Fruit fly (Drosophila melanogaster) whole organism, prepupa: ENCODE data around the gene Frmd5.
A peak's percentile ranks its signal among the peaks of the same experiment; 100 is the strongest.

Experiments used
- CG10631 ChIP-seq: fragments of 200-800 bp; sonication (Bioruptor generic); optimal IDR thresholded peaks from 2 replicates; lab custom pipeline; 2016; ENCODE audit warnings: missing biosample characterization, missing genetic modification characterization
- CG10669 ChIP-seq: fragments of 200-800 bp; sonication (Bioruptor generic); optimal IDR thresholded peaks from 3 replicates; lab custom pipeline; 2018; ENCODE audit warnings: missing biosample characterization, mild to moderate bottlenecking, missing genetic modification characterization, moderate library complexity
- CG15336 ChIP-seq: fragments of 200-800 bp; sonication (Bioruptor generic); IDR thresholded peaks from 2 replicates; pipeline ENCODE4 v1.3.6; 2022; ENCODE audit warnings: missing biosample characterization, missing genetic modification characterization
- CG16779 ChIP-seq: fragments of 200-800 bp; sonication (Bioruptor generic); optimal IDR thresholded peaks from 3 replicates; lab custom pipeline; 2017; ENCODE audit warnings: missing biosample characterization, mild to moderate bottlenecking, missing genetic modification characterization
- CG3032 ChIP-seq: fragments of 200-800 bp; optimal IDR thresholded peaks from 2 replicates; lab custom pipeline; 2019; ENCODE audit warnings: missing biosample characterization, mild to moderate bottlenecking, missing genetic modification characterization, moderate library complexity
- CG3919 ChIP-seq: fragments of 200-800 bp; sonication (Bioruptor generic); optimal IDR thresholded peaks from 3 replicates; lab custom pipeline; 2016; ENCODE audit warnings: missing biosample characterization, missing genetic modification characterization
- CG6276 ChIP-seq: fragments of 200-800 bp; sonication (Bioruptor generic); optimal IDR thresholded peaks from 2 replicates; lab custom pipeline; 2017; ENCODE audit warnings: missing biosample characterization, mild to moderate bottlenecking, missing genetic modification characterization
- CG6792 ChIP-seq: fragments of 200-800 bp; sonication (Bioruptor generic); optimal IDR thresholded peaks from 3 replicates; lab custom pipeline; 2016; ENCODE audit warnings: missing biosample characterization, missing genetic modification characterization
- CG8119 ChIP-seq: fragments of 200-800 bp; sonication (Bioruptor generic); IDR thresholded peaks from 3 replicates; pipeline ENCODE4 v1.3.6; 2022; ENCODE audit warnings: missing biosample characterization, missing genetic modification characterization
- CG8319 ChIP-seq: fragments of 200-800 bp; sonication (Bioruptor generic); optimal IDR thresholded peaks from 3 replicates; lab custom pipeline; 2016; ENCODE audit warnings: missing biosample characterization, missing genetic modification characterization
- CG8632 ChIP-seq: fragments of 200-800 bp; sonication (Bioruptor generic); optimal IDR thresholded peaks from 3 replicates; lab custom pipeline; 2016; ENCODE audit warnings: missing biosample characterization, missing genetic modification characterization
- CG9139 ChIP-seq: fragments of 200-800 bp; sonication (Bioruptor generic); optimal IDR thresholded peaks from 3 replicates; lab custom pipeline; 2017; ENCODE audit warnings: missing biosample characterization, mild to moderate bottlenecking, missing genetic modification characterization
- Ets21C ChIP-seq: fragments of 200-800 bp; sonication (Bioruptor generic); optimal IDR thresholded peaks from 3 replicates; lab custom pipeline; 2016; ENCODE audit warnings: missing biosample characterization, missing genetic modification characterization
- Ets96B ChIP-seq: fragments of 200-800 bp; optimal IDR thresholded peaks from 2 replicates; lab custom pipeline; 2019; ENCODE audit warnings: missing biosample characterization, mild to moderate bottlenecking, missing genetic modification characterization, moderate library complexity
- Gug ChIP-seq: fragments of 200-800 bp; sonication (Bioruptor generic); IDR thresholded peaks from 2 replicates; pipeline ENCODE4 v1.3.6; 2022; ENCODE audit warnings: missing biosample characterization, missing genetic modification characterization
- Lpt ChIP-seq: fragments of 200-800 bp; sonication (Bioruptor generic); optimal IDR thresholded peaks from 3 replicates; lab custom pipeline; 2016; ENCODE audit warnings: missing biosample characterization, missing genetic modification characterization
- Met ChIP-seq: fragments of 200-800 bp; sonication (Bioruptor generic); optimal IDR thresholded peaks from 3 replicates; lab custom pipeline; 2016; ENCODE audit warnings: missing biosample characterization, missing genetic modification characterization
- Smox ChIP-seq: fragments of 200-800 bp; sonication (Bioruptor generic); optimal IDR thresholded peaks from 3 replicates; lab custom pipeline; 2016; ENCODE audit warnings: missing biosample characterization, missing genetic modification characterization
- Sox14 ChIP-seq: fragments of 200-800 bp; sonication (Bioruptor generic); optimal IDR thresholded peaks from 3 replicates; lab custom pipeline; 2016; ENCODE audit warnings: missing biosample characterization, missing genetic modification characterization
- cyc ChIP-seq: fragments of 200-800 bp; sonication (Bioruptor generic); optimal IDR thresholded peaks from 3 replicates; lab custom pipeline; 2016; ENCODE audit warnings: missing biosample characterization, missing genetic modification characterization
- dac ChIP-seq: fragments of 200-800 bp; sonication (Bioruptor generic); optimal IDR thresholded peaks from 2 replicates; lab custom pipeline; 2017; ENCODE audit warnings: missing biosample characterization, mild to moderate bottlenecking, missing genetic modification characterization
- eg ChIP-seq: fragments of 200-800 bp; sonication (Bioruptor generic); IDR thresholded peaks from 3 replicates; pipeline ENCODE4 v1.3.6; 2022; ENCODE audit warnings: missing biosample characterization, missing genetic modification characterization
- esn ChIP-seq: fragments of 200-800 bp; sonication (Bioruptor generic); optimal IDR thresholded peaks from 2 replicates; lab custom pipeline; 2016; ENCODE audit warnings: missing biosample characterization, mild to moderate bottlenecking, missing genetic modification characterization, moderate library complexity
- fkh ChIP-seq: fragments of 200-800 bp; sonication (Bioruptor generic); optimal IDR thresholded peaks from 3 replicates; lab custom pipeline; 2017; ENCODE audit warnings: missing biosample characterization, mild to moderate bottlenecking, missing genetic modification characterization, moderate library complexity
- lz ChIP-seq: fragments of 200-800 bp; sonication (Bioruptor generic); optimal IDR thresholded peaks from 3 replicates; lab custom pipeline; 2016; ENCODE audit warnings: missing biosample characterization, missing genetic modification characterization
- net ChIP-seq: fragments of 200-800 bp; sonication (Bioruptor generic); optimal IDR thresholded peaks from 3 replicates; lab custom pipeline; 2016; ENCODE audit warnings: missing biosample characterization, missing genetic modification characterization
- pdm3 ChIP-seq: fragments of 200-800 bp; sonication (Bioruptor generic); optimal IDR thresholded peaks from 3 replicates; lab custom pipeline; 2016; ENCODE audit warnings: missing biosample characterization, missing genetic modification characterization
- salr ChIP-seq, 2 experiments: fragments of 200-800 bp; sonication (Bioruptor generic); optimal IDR thresholded peaks; 3 replicates each; lab custom pipeline; 2016 to 2018; ENCODE audit warnings: missing biosample characterization in 2 of 2, missing genetic modification characterization in 2 of 2, mild to moderate bottlenecking in 1 of 2
- svp ChIP-seq: fragments of 200-800 bp; sonication (Bioruptor generic); peaks from one replicate; lab custom pipeline; 2016; ENCODE audit warnings: missing biosample characterization, missing genetic modification characterization
- topi ChIP-seq: fragments of 200-800 bp; sonication (Bioruptor generic); optimal IDR thresholded peaks from 3 replicates; lab custom pipeline; 2016; ENCODE audit warnings: missing biosample characterization, missing genetic modification characterization

Gene Frmd5

dm6 chr2L:10306518-10307260 is 37.6 kb upstream of the Frmd5 start, which contains the start of the genes CG5390 and CG4968 (continued):
- no peak for TF ChIP-seq CG10669

dm6 chr2L:10310614-10311382 is 33.4 kb upstream of the Frmd5 start, which contains the start of gene Cdk5alpha:
Gene Cdk5alpha, minus strand, starts transcription at chr2L:10310956.
- no peak for TF ChIP-seq eg (GFP tag; lab: Robert Waterston, UW)
- peak; percentile 1 for TF ChIP-seq topi (GFP tag; lab: Kevin White, UChicago)
- TF ChIP-seq esn (GFP tag; lab: Kevin White, UChicago), result peak; percentile 3

dm6 chr2L:10311822-10312221 is 32.4 kb upstream of the Frmd5 start:
- TF ChIP-seq CG6792 (GFP tag; lab: Kevin White, UChicago), result no peak
- peak; percentile 69 for TF ChIP-seq fkh (GFP tag; lab: Kevin White, UChicago)
- no peak for TF ChIP-seq CG6276 (GFP tag; lab: Kevin White, UChicago)
- TF ChIP-seq CG10669, result no peak

- TF ChIP-seq CG8119 (no peak), CG9139 (GFP tag; lab: Kevin White, UChicago) (no peak), cyc (GFP tag; lab: Kevin White, UChicago) (peak; percentile 22), CG3032 (tag; lab: Kevin White, UChicago) (peak; percentile 34), pdm3 (GFP tag; lab: Kevin White, UChicago) (no peak), topi (GFP tag; lab: Kevin White, UChicago) (peak; percentile 26), CG10631 (no peak), CG16779 (tag; lab: Kevin White, UChicago) (no peak), CG3919 (GFP tag; lab: Kevin White, UChicago) (no peak), CG8632 (GFP tag; lab: Kevin White, UChicago) (no peak), Sox14 (GFP tag; lab: Kevin White, UChicago) (peak; percentile 21), salr (GFP tag; optimal IDR thresholded peaks at IDR 0.05; lab: Kevin White, UChicago) (no peak), esn (GFP tag; lab: Kevin White, UChicago) (peak; percentile 6), dac (no peak), Lpt (GFP tag; lab: Kevin White, UChicago) (no peak), fkh (GFP tag; lab: Kevin White, UChicago) (peak; percentile 25)
- TF ChIP-seq, all 60 proteins: peak for 6
Measured at dm6 chr2L:10314327-10315210, 29.7 kb upstream of the Frmd5 start, which contains the start of the genes Usp14 and CG4972. Gene Usp14, minus strand, starts transcription at chr2L:10314396. Gene CG4972, plus strand, starts transcription at chr2L:10314792.

dm6 chr2L:10315888-10316287 is 28.4 kb upstream of the Frmd5 start:
- TF ChIP-seq Gug (GFP tag; lab: Robert Waterston, UW), result no peak
- TF ChIP-seq Smox (GFP tag; lab: Kevin White, UChicago), result no peak
- no peak for TF ChIP-seq svp
- no peak for TF ChIP-seq lz (GFP tag; lab: Kevin White, UChicago)
- TF ChIP-seq net (GFP tag; lab: Kevin White, UChicago), result no peak
- TF ChIP-seq CG8632 (GFP tag; lab: Kevin White, UChicago), result no peak
- no peak for TF ChIP-seq Lpt (GFP tag; lab: Kevin White, UChicago)
- no peak for TF ChIP-seq CG15336 (GFP tag; lab: Robert Waterston, UW)
- TF ChIP-seq Ets96B, result no peak
- TF ChIP-seq CG8319, result no peak
- no peak for TF ChIP-seq Ets21C (GFP tag; lab: Kevin White, UChicago)
- no peak for TF ChIP-seq Met (GFP tag; lab: Kevin White, UChicago)
